Fruit fly (Drosophila melanogaster): Measurements from ENCODE around the gene Pli.

Gene Pli

dm6 chr3R:23889922-23890321, at the start of gene Pli (continued):
- TF ChIP-seq CG12155 (GFP tag; optimal IDR thresholded peaks at IDR 0.05) (no peak), CG15514 (GFP tag; optimal IDR thresholded peaks at IDR 0.05) (peak; percentile 91), D (optimal IDR thresholded peaks at IDR 0.05) (no peak), D (GFP tag; optimal IDR thresholded peaks at IDR 0.05) (no peak), scrt (GFP tag; optimal IDR thresholded peaks at IDR 0.05) (peak; percentile 30), ind (GFP tag; optimal IDR thresholded peaks at IDR 0.05) (no peak), corto (GFP tag; optimal IDR thresholded peaks at IDR 0.05) (no peak), CG17385 (GFP tag; optimal IDR thresholded peaks at IDR 0.05) (peak; percentile 7), Sry-δ (GFP tag; optimal IDR thresholded peaks at IDR 0.05) (peak; percentile 32), vfl (GFP tag; optimal IDR thresholded peaks at IDR 0.05) (no peak), YL-1 (GFP tag; optimal IDR thresholded peaks at IDR 0.05) (peak; percentile 14), Bgb (GFP tag; IDR thresholded peaks at IDR 0.05; ENCODE audit: partially characterized antibody) (no peak), en (GFP tag; optimal IDR thresholded peaks at IDR 0.05) (no peak), ttk (GFP tag; IDR thresholded peaks at IDR 0.05) (no peak), Oaz (GFP tag; IDR thresholded peaks at IDR 0.05) (no peak), mld (GFP tag; IDR thresholded peaks at IDR 0.05; ENCODE audit: partially characterized antibody) (no peak), dati (GFP tag; IDR thresholded peaks at IDR 0.05) (no peak), CG1792 (GFP tag; optimal IDR thresholded peaks at IDR 0.05) (no peak), unpg (GFP tag; optimal IDR thresholded peaks at IDR 0.05) (peak; percentile 21), ems (GFP tag; optimal IDR thresholded peaks at IDR 0.05) (no peak), bcd (GFP tag; optimal IDR thresholded peaks at IDR 0.05) (no peak), Dfd (GFP tag; optimal IDR thresholded peaks at IDR 0.05) (no peak), Eip74EF (GFP tag; optimal IDR thresholded peaks at IDR 0.05) (peak in 1 of 2 experiments; percentile 40), kay (GFP tag; optimal IDR thresholded peaks at IDR 0.05) (no peak), CG34224 (GFP tag; IDR thresholded peaks at IDR 0.05; ENCODE audit: partially characterized antibody) (no peak), HLH3B (GFP tag; IDR thresholded peaks at IDR 0.05) (no peak), insv (GFP tag; optimal IDR thresholded peaks at IDR 0.05) (peak in 1 of 2 experiments; percentile 48), sc (optimal IDR thresholded peaks at IDR 0.05) (no peak), sc (GFP tag; optimal IDR thresholded peaks at IDR 0.05) (no peak), Hr78 (GFP tag; optimal IDR thresholded peaks at IDR 0.05) (peak in 1 of 2 experiments; percentile 5), az2 (GFP tag; optimal IDR thresholded peaks at IDR 0.05) (no peak), Myb (GFP tag; optimal IDR thresholded peaks at IDR 0.05) (peak; percentile 59), emc (GFP tag; optimal IDR thresholded peaks at IDR 0.05) (no peak), CG7745 (tag; optimal IDR thresholded peaks at IDR 0.05) (no peak), CG2202 (tag; optimal IDR thresholded peaks at IDR 0.05) (no peak), CG15601 (tag; optimal IDR thresholded peaks at IDR 0.05) (peak; percentile 49), Ravus (GFP tag; IDR thresholded peaks at IDR 0.05) (no peak), lov (optimal IDR thresholded peaks at IDR 0.05) (no peak), lov (GFP tag; IDR thresholded peaks at IDR 0.05) (no peak), CG14050 (GFP tag; IDR thresholded peaks at IDR 0.05) (no peak), ato (GFP tag; IDR thresholded peaks at IDR 0.05; ENCODE audit: partially characterized antibody) (no peak), CG31365 (tag; optimal IDR thresholded peaks at IDR 0.05) (no peak), usp (GFP tag; optimal IDR thresholded peaks at IDR 0.05) (no peak), lmd (GFP tag; IDR thresholded peaks at IDR 0.05) (no peak), Ptx1 (GFP tag; IDR thresholded peaks at IDR 0.05) (no peak), CG11093 (GFP tag; IDR thresholded peaks at IDR 0.05) (no peak), z (GFP tag; IDR thresholded peaks at IDR 0.05) (no peak), CG17186 (GFP tag; optimal IDR thresholded peaks at IDR 0.05) (peak; percentile 41), pfk (GFP tag; optimal IDR thresholded peaks at IDR 0.05) (no peak), tio (GFP tag; optimal IDR thresholded peaks at IDR 0.05) (no peak), CG4424 (GFP tag; optimal IDR thresholded peaks at IDR 0.05) (peak; percentile 9), toy (GFP tag; IDR thresholded peaks at IDR 0.05) (no peak)

Measured in whole organism, embryonic.